Fruit fly (Drosophila melanogaster): ENCODE data around the gene CG32809.

- no peak for TF ChIP-seq usp (GFP tag; optimal IDR thresholded peaks at IDR 0.05)
- no peak for TF ChIP-seq pan (optimal IDR thresholded peaks at IDR 0.05)
These were observed 44.7 kb downstream of the CG32809 start for dm6 chrX:1647876-1648275.
